Worm (Caenorhabditis elegans) whole organism, late embryonic: ENCODE data around the gene pri-1.

Source experiments
- C08G9.2 ChIP-seq: sonication (generic microtip); optimal IDR thresholded peaks from 2 replicates; lab custom pipeline; 2016; ENCODE audit warnings: mild to moderate bottlenecking, missing genetic modification characterization, moderate library complexity, missing compliant biosample characterization
- K02D7.2 ChIP-seq: sonication (generic microtip); optimal IDR thresholded peaks from 2 replicates; lab custom pipeline; 2017; ENCODE audit warnings: mild to moderate bottlenecking, missing genetic modification characterization, missing compliant biosample characterization
- T23F11.4 ChIP-seq: fragments of 200-800 bp; sonication (Bioruptor generic); optimal IDR thresholded peaks from 2 replicates; lab custom pipeline; 2018; ENCODE audit warnings: mild to moderate bottlenecking, missing genetic modification characterization, missing compliant biosample characterization
- Y22D7AL.16 ChIP-seq: sonication (generic microtip); optimal IDR thresholded peaks from 2 replicates; lab custom pipeline; 2016; ENCODE audit warnings: missing genetic modification characterization, missing compliant biosample characterization
- ama-1 ChIP-seq: fragments of 150-350 bp; optimal IDR thresholded peaks from 2 replicates; lab custom pipeline; 2014
- ceh-18 ChIP-seq: sonication (generic microtip); optimal IDR thresholded peaks from 2 replicates; lab custom pipeline; 2016; ENCODE audit warnings: missing genetic modification characterization, missing compliant biosample characterization
- ceh-19 ChIP-seq: fragments of 200-800 bp; sonication (Bioruptor generic); optimal IDR thresholded peaks from 2 replicates; lab custom pipeline; 2018; ENCODE audit warnings: mild to moderate bottlenecking, missing genetic modification characterization, missing compliant biosample characterization
- ceh-2 ChIP-seq: sonication (generic microtip); optimal IDR thresholded peaks from 2 replicates; lab custom pipeline; 2016; ENCODE audit warnings: missing genotype, missing genetic modification characterization, missing compliant biosample characterization
- ceh-30 ChIP-seq: fragments of 150-350 bp; optimal IDR thresholded peaks from 2 replicates; lab custom pipeline; 2014; ENCODE audit warnings: missing biosample characterization, missing genetic modification characterization
- ceh-31 ChIP-seq: sonication (generic microtip); optimal IDR thresholded peaks from 2 replicates; lab custom pipeline; 2016; ENCODE audit warnings: missing genetic modification characterization, missing compliant biosample characterization
- ceh-34 ChIP-seq: sonication (generic microtip); optimal IDR thresholded peaks from 2 replicates; lab custom pipeline; 2016; ENCODE audit warnings: mild to moderate bottlenecking, missing genetic modification characterization, missing compliant biosample characterization
- che-1 ChIP-seq: sonication (generic microtip); optimal IDR thresholded peaks from 2 replicates; lab custom pipeline; 2016; ENCODE audit warnings: mild to moderate bottlenecking, missing genetic modification characterization, missing compliant biosample characterization
- elt-2 ChIP-seq: sonication (generic microtip); optimal IDR thresholded peaks from 2 replicates; lab custom pipeline; 2016; ENCODE audit warnings: missing genetic modification reagents, missing genetic modification characterization, missing compliant biosample characterization
- ets-4 ChIP-seq: sonication (generic microtip); optimal IDR thresholded peaks from 2 replicates; lab custom pipeline; 2016; ENCODE audit warnings: missing genetic modification characterization, missing compliant biosample characterization
- eyg-1 ChIP-seq: sonication (generic microtip); optimal IDR thresholded peaks from 2 replicates; lab custom pipeline; 2016; ENCODE audit warnings: missing genotype, missing genetic modification characterization, missing compliant biosample characterization
- fax-1 ChIP-seq: sonication (generic microtip); optimal IDR thresholded peaks from 2 replicates; lab custom pipeline; 2016; ENCODE audit warnings: missing genotype, missing genetic modification characterization, missing compliant biosample characterization
- hlh-6 ChIP-seq: sonication (generic microtip); optimal IDR thresholded peaks from 2 replicates; lab custom pipeline; 2016; ENCODE audit warnings: missing genotype, missing genetic modification characterization, missing compliant biosample characterization
- hlh-8 ChIP-seq: sonication (generic microtip); optimal IDR thresholded peaks from 2 replicates; lab custom pipeline; 2016; ENCODE audit warnings: missing genotype, missing genetic modification characterization, missing compliant biosample characterization
- mec-3 ChIP-seq: sonication (generic microtip); optimal IDR thresholded peaks from 2 replicates; lab custom pipeline; 2016; ENCODE audit warnings: borderline replicate concordance, missing genetic modification characterization, missing compliant biosample characterization
- nfya-1 ChIP-seq: sonication (generic microtip); optimal IDR thresholded peaks from 2 replicates; lab custom pipeline; 2017; ENCODE audit warnings: missing genetic modification characterization, mild to moderate bottlenecking, missing compliant biosample characterization, antibody characterized with exemption, moderate library complexity
- nhr-232 ChIP-seq: sonication (generic microtip); optimal IDR thresholded peaks from 2 replicates; lab custom pipeline; 2016; ENCODE audit warnings: missing genetic modification characterization, missing compliant biosample characterization
- npax-4 ChIP-seq: sonication (generic microtip); optimal IDR thresholded peaks from 2 replicates; lab custom pipeline; 2016; ENCODE audit warnings: missing genetic modification characterization, missing compliant biosample characterization
- odd-2 ChIP-seq: sonication (generic microtip); optimal IDR thresholded peaks from 2 replicates; lab custom pipeline; 2017; ENCODE audit warnings: antibody characterized with exemption, mild to moderate bottlenecking, missing genetic modification characterization, missing compliant biosample characterization
- pat-9 ChIP-seq: fragments of 200-800 bp; sonication (Bioruptor generic); optimal IDR thresholded peaks from 2 replicates; lab custom pipeline; 2018; ENCODE audit warnings: mild to moderate bottlenecking, missing genetic modification characterization, moderate library complexity, missing compliant biosample characterization
- pha-2 ChIP-seq: sonication (generic microtip); optimal IDR thresholded peaks from 2 replicates; lab custom pipeline; 2017; ENCODE audit warnings: mild to moderate bottlenecking, missing genetic modification characterization, missing compliant biosample characterization
- ref-2 ChIP-seq: sonication (generic microtip); optimal IDR thresholded peaks from 2 replicates; lab custom pipeline; 2016; ENCODE audit warnings: missing genetic modification characterization, missing compliant biosample characterization
- rnt-1 ChIP-seq: sonication (generic microtip); optimal IDR thresholded peaks from 2 replicates; lab custom pipeline; 2016; ENCODE audit warnings: missing genetic modification characterization, missing compliant biosample characterization
- sox-4 ChIP-seq: sonication (generic microtip); optimal IDR thresholded peaks from 2 replicates; lab custom pipeline; 2017; ENCODE audit warnings: mild to moderate bottlenecking, missing genetic modification characterization, inconsistent platforms, missing compliant biosample characterization
- syd-9 ChIP-seq: sonication (generic microtip); optimal IDR thresholded peaks from 2 replicates; lab custom pipeline; 2016; ENCODE audit warnings: mild to moderate bottlenecking, missing genetic modification characterization, moderate library complexity, missing compliant biosample characterization
- unc-86 ChIP-seq: sonication (generic microtip); optimal IDR thresholded peaks from 2 replicates; lab custom pipeline; 2016; ENCODE audit warnings: missing genetic modification characterization, missing compliant biosample characterization
- zip-5 ChIP-seq: sonication (generic microtip); optimal IDR thresholded peaks from 2 replicates; lab custom pipeline; 2016; ENCODE audit warnings: missing genetic modification characterization, missing compliant biosample characterization
- ztf-16 ChIP-seq: sonication (generic microtip); optimal IDR thresholded peaks from 2 replicates; lab custom pipeline; 2017; ENCODE audit warnings: missing genetic modification characterization, missing compliant biosample characterization

The pri-1 gene

DNA sequence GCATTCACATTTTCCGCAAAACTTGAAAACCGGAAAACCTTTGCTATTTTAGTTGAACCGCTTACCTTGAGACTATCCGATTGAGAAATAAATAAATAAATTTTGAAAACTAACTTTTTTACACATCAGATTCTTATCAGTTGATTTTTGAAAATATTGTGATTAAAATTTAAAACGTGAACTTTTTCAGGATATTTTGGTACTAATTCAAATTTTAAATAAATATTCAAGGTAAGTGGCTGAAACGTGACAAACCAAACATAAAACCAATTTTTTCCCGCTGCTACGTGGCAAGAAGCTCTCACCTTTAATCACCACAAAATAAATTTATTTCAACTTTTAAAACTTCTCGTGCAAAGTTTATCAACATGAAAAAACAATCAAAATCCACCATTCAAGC is 37.8 kb upstream of the pri-1 start, which contains the start of gene C15H7.3:
TSS of gene C15H7.3 (minus strand) at position 101 of the 400 bp plus-strand sequence.
- no peak for TF ChIP-seq npax-4 (tag; lab: Kevin White, UChicago)
- no peak for TF ChIP-seq Y22D7AL.16 (tag; lab: Kevin White, UChicago)
- no peak for TF ChIP-seq ceh-18 (tag; lab: Kevin White, UChicago)
- no peak for TF ChIP-seq che-1 (tag; lab: Kevin White, UChicago)
- TF ChIP-seq sox-4 (tag; lab: Kevin White, UChicago): no peak
- TF ChIP-seq T23F11.4: no peak
- TF ChIP-seq odd-2 (tag; lab: Kevin White, UChicago): no peak
- no peak for TF ChIP-seq hlh-8 (tag; lab: Kevin White, UChicago)
- TF ChIP-seq syd-9 (tag; lab: Kevin White, UChicago): no peak
- TF ChIP-seq hlh-6 (tag; lab: Kevin White, UChicago): no peak
- TF ChIP-seq eyg-1 (tag; lab: Kevin White, UChicago): no peak
- no peak for TF ChIP-seq C08G9.2 (tag; lab: Kevin White, UChicago)
- TF ChIP-seq unc-86 (tag; lab: Kevin White, UChicago): no peak
- no peak for TF ChIP-seq pha-2 (tag; lab: Kevin White, UChicago)
- no peak for TF ChIP-seq rnt-1 (tag; lab: Kevin White, UChicago)
- TF ChIP-seq ceh-30 (tag; lab: Kevin White, UChicago): no peak
- no peak for TF ChIP-seq ztf-16 (tag; lab: Kevin White, UChicago)
- TF ChIP-seq fax-1 (tag; lab: Kevin White, UChicago): no peak

DNA sequence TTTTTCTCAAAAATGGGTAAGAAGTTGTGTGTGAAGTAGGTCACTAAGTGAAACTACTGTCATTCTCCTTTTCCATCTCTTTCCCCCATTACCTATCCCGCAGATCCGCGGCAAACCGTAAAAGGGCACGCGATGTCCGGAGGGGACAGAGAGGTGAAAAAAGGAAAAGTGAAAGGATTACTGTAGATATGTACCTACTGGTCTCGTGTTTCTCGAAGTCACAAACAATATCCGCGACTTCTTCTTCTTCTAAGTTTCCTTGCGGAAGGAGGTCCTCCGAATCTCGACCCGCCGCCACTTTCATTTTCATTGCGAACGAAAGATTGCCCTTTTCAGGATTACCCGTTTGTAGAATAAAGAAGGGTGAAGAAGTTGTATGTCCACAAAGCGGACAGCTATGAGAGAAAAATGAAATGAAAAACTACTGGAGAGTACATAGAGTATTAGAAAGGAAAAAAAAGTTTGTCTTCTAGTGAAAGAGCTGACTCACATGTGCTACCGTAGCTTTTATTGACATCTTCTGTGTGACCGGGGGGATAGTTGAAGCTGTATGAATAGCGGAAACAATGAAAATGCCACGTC is 32.5 kb upstream of the pri-1 start:
- peak; percentile 67 for TF ChIP-seq ref-2 (tag; lab: Kevin White, UChicago)
- no peak for TF ChIP-seq eyg-1 (tag; lab: Kevin White, UChicago)

DNA sequence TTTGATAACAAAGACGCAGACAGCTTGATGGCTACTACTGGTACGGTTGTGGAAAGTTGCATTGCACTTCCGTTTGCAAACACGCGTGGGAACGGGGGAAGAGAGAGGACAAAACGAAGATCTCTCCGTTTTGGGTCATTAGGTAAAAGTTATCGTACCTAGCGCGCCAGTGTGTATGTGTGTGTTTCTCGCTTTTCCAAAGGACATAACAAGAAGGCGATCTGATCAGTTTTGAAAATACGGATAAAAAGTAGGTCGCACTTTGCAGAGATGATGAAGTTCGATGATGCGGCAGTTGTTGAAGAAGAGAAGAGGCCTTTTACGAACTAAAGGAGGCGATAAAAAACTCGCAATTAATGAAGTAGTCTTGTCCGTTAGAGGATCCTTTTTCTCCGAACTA is 31.0 kb upstream of the pri-1 start:
- TF ChIP-seq pat-9: no peak
- TF ChIP-seq mec-3 (tag; lab: Kevin White, UChicago): no peak

DNA sequence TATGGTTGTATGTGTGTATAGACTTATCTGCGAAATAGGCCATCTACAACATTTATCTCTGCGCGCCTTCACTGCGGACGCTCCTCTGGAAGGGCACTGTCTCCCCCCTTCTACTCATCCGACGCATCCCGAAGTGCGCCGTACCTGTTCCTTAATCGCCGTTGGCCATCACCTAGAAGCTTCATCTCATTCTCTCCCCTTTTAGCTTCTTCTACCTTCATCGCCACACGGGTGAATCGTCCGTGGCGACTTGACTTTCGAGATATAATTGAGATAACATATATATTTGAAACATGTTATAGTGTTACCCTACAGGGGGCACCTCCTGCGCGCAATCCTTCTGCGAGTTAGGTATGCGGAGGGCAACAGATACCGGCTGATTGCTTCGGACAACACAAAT is 28.0 kb upstream of the pri-1 start:
- TF ChIP-seq ceh-31 (tag; lab: Kevin White, UChicago) (peak; percentile 8), zip-5 (tag; lab: Kevin White, UChicago) (no peak), rnt-1 (tag; lab: Kevin White, UChicago) (peak; percentile 58)

DNA sequence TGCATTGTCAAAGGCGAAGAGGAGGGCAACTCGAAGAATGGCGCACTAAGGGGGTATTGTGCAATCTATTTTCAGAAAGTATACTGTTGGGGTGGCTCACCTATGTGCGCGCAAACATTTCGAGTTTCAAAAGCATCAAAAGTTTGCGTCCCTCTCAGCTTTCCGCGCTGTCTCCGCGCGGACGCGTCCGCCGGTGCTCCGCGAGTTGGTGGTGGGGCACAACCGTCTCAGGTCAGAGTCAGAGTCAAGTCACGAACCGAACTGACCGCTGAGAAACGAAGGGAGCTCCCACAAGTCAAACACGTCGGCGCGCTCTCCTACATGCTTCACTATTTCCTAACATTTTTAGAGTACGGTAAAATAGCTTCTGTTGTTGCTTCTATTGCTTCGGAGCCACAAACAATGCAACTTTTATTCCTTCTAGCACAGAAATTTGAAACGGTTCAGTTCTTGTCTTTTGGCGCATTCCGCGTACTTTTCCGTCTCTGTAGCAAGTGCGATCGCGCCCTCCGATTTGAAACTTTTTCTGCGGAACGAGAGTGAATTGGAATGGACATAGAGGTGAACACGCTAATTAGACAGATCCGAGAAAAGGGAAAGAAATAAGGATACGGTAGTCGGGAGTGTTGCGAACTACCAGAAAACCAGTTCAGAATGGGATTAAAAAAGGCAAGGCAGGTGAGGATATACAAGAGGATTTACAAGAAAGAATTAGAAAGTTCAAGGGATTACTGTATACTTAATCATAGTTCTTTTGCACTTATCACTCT is 25.4 kb upstream of the pri-1 start:
- TF ChIP-seq nhr-232 (no peak), ceh-2 (peak; percentile 19), ets-4 (tag; lab: Kevin White, UChicago) (no peak), K02D7.2 (tag; lab: Kevin White, UChicago) (no peak)

DNA sequence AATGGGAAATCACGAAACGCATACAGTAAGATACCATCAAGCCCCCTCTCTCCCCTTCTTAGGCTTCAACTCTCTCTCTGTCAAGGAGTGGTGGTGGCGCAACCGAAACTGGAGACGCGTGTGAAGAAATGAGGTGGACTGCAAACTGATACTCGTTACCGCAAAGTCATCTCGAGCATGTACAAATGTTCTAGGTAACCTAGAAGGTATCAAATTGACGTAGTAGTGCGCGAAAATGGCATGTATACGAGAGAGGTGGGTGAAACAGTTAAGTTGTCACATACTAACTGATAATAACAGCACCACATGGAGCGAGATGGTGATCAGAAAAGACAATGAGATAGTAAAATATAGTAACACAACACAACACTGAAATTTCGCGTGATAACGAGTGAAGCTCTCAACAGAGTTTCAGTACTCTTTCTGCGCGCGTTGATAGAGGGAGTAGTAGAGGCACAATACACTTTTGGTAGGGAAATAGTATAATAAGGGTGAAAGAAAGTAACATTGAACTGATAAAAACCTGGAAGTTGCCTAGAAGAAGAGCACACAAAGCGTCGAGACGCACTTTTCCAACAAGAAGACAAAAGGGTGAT is 24.2 kb upstream of the pri-1 start:
- no peak for TF ChIP-seq sox-4 (tag; lab: Kevin White, UChicago)
- peak; percentile 40 for TF ChIP-seq ceh-19 (GFP tag; lab: Kevin White, UChicago)
- no peak for TF ChIP-seq ama-1 (lab: Kevin White, UChicago)
- TF ChIP-seq elt-2 (tag; lab: Kevin White, UChicago): peak; percentile 1
- no peak for TF ChIP-seq hlh-8 (tag; lab: Kevin White, UChicago)
- TF ChIP-seq fax-1 (tag; lab: Kevin White, UChicago): no peak
- no peak for TF ChIP-seq nfya-1 (tag; lab: Kevin White, UChicago)
- TF ChIP-seq ceh-34 (tag; lab: Kevin White, UChicago): peak; percentile 8
